Worm (Caenorhabditis elegans): ENCODE data around the gene F46F5.10.

Gene F46F5.10

ce11 chrII:825521-825920, 1.9 kb downstream of the F46F5.10 start, which contains the start of gene F28A10.1:
F28A10.1 (plus strand) TSS chrII:825821.
- TF ChIP-seq ceh-22 (tag; optimal IDR thresholded peaks at IDR 0.05) (no peak), ztf-16 (tag; optimal IDR thresholded peaks at IDR 0.05) (no peak), unc-3 (GFP tag; conservative IDR thresholded peaks at IDR 0.05) (no peak), unc-3 (tag; optimal IDR thresholded peaks at IDR 0.05) (no peak), T23F11.4 (GFP tag; optimal IDR thresholded peaks at IDR 0.05) (no peak), nhr-11 (tag; optimal IDR thresholded peaks at IDR 0.05) (no peak), ceh-14 (tag; optimal IDR thresholded peaks at IDR 0.05) (no peak), lim-6 (tag; optimal IDR thresholded peaks at IDR 0.05) (no peak), pha-4 (tag; optimal IDR thresholded peaks at IDR 0.05) (no peak), sdc-2 (tag; optimal IDR thresholded peaks at IDR 0.05) (no peak), dmd-4 (tag; optimal IDR thresholded peaks at IDR 0.05; ENCODE audit: borderline replicate concordance) (no peak)

ce11 chrII:838414-838813, 14.8 kb downstream of the F46F5.10 start, which contains the start of gene F28A10.8:
F28A10.8 (minus strand) TSS chrII:838514.
- no peak for TF ChIP-seq fax-1 (tag; optimal IDR thresholded peaks at IDR 0.05)
- no peak for TF ChIP-seq hlh-6 (tag; optimal IDR thresholded peaks at IDR 0.05)
- no peak for TF ChIP-seq eyg-1 (tag; optimal IDR thresholded peaks at IDR 0.05)
- no peak for TF ChIP-seq unc-55 (GFP tag; optimal IDR thresholded peaks at IDR 0.05)
- TF ChIP-seq ceh-45 (GFP tag; IDR thresholded peaks at IDR 0.05), result no peak
- TF ChIP-seq ceh-22 (tag; optimal IDR thresholded peaks at IDR 0.05), result no peak
- no peak for TF ChIP-seq nhr-11 (tag; optimal IDR thresholded peaks at IDR 0.05)
- TF ChIP-seq sox-2 (GFP tag; IDR thresholded peaks at IDR 0.05), result no peak
- no peak for TF ChIP-seq dmd-4 (tag; optimal IDR thresholded peaks at IDR 0.05; ENCODE audit: borderline replicate concordance)
- TF ChIP-seq pax-1 (tag; optimal IDR thresholded peaks at IDR 0.05), result no peak
- TF ChIP-seq rnt-1 (tag; optimal IDR thresholded peaks at IDR 0.05), result no peak
- TF ChIP-seq ets-4 (tag; optimal IDR thresholded peaks at IDR 0.05), result no peak
- TF ChIP-seq ceh-9 (tag; optimal IDR thresholded peaks at IDR 0.05), result no peak
- no peak for TF ChIP-seq hlh-13 (GFP tag; optimal IDR thresholded peaks at IDR 0.05)
- no peak for TF ChIP-seq hlh-8 (tag; optimal IDR thresholded peaks at IDR 0.05)
- TF ChIP-seq pha-2 (tag; optimal IDR thresholded peaks at IDR 0.05), result no peak
- no peak for TF ChIP-seq C08G9.2 (tag; optimal IDR thresholded peaks at IDR 0.05)
- TF ChIP-seq odd-2 (tag; optimal IDR thresholded peaks at IDR 0.05), result no peak
- no peak for TF ChIP-seq che-1 (tag; optimal IDR thresholded peaks at IDR 0.05)
- no peak for TF ChIP-seq ceh-14 (tag; optimal IDR thresholded peaks at IDR 0.05)

ce11 chrII:840131-840530, 16.5 kb downstream of the F46F5.10 start, which contains the start of gene clc-33:
clc-33 (plus strand) TSS chrII:840431.
- TF ChIP-seq pat-9 (tag; optimal IDR thresholded peaks at IDR 0.05), result no peak
- no peak for TF ChIP-seq sdc-2 (tag; optimal IDR thresholded peaks at IDR 0.05)
- TF ChIP-seq F13H6.1 (tag; optimal IDR thresholded peaks at IDR 0.05), result no peak
- no peak for TF ChIP-seq tbx-2 (tag; optimal IDR thresholded peaks at IDR 0.05)
- no peak for TF ChIP-seq hlh-6 (tag; optimal IDR thresholded peaks at IDR 0.05)
- TF ChIP-seq hlh-8 (tag; optimal IDR thresholded peaks at IDR 0.05), result no peak
- TF ChIP-seq ref-2 (tag; optimal IDR thresholded peaks at IDR 0.05), result no peak
- no peak for TF ChIP-seq ceh-24 (tag; optimal IDR thresholded peaks at IDR 0.05)
- no peak for TF ChIP-seq nhr-11 (tag; optimal IDR thresholded peaks at IDR 0.05)
- TF ChIP-seq K09A11.1 (tag; optimal IDR thresholded peaks at IDR 0.05; ENCODE audit: insufficient read depth), result no peak
- TF ChIP-seq ceh-31 (tag; optimal IDR thresholded peaks at IDR 0.05), result no peak
- no peak for TF ChIP-seq C08G9.2 (tag; optimal IDR thresholded peaks at IDR 0.05)
- TF ChIP-seq ceh-9 (tag; optimal IDR thresholded peaks at IDR 0.05), result no peak
- TF ChIP-seq fkh-10 (GFP tag; optimal IDR thresholded peaks at IDR 0.05), result no peak
- no peak for TF ChIP-seq unc-42 (tag; optimal IDR thresholded peaks at IDR 0.05)
- no peak for TF ChIP-seq unc-55 (GFP tag; optimal IDR thresholded peaks at IDR 0.05)
- no peak for TF ChIP-seq zip-5 (tag; optimal IDR thresholded peaks at IDR 0.05)
- TF ChIP-seq eyg-1 (tag; optimal IDR thresholded peaks at IDR 0.05), result no peak

- TF ChIP-seq ceh-14 (tag; optimal IDR thresholded peaks at IDR 0.05), result no peak
- no peak for TF ChIP-seq odd-2 (tag; optimal IDR thresholded peaks at IDR 0.05)
- no peak for TF ChIP-seq Y22D7AL.16 (tag; optimal IDR thresholded peaks at IDR 0.05)
- no peak for TF ChIP-seq che-1 (tag; optimal IDR thresholded peaks at IDR 0.05)
- TF ChIP-seq pha-2 (tag; optimal IDR thresholded peaks at IDR 0.05), result no peak
- no peak for TF ChIP-seq elt-4 (tag; optimal IDR thresholded peaks at IDR 0.05)
- no peak for TF ChIP-seq unc-86 (tag; optimal IDR thresholded peaks at IDR 0.05)
- TF ChIP-seq hlh-30 (tag; optimal IDR thresholded peaks at IDR 0.05; ENCODE audit: insufficient read depth), result no peak
- no peak for TF ChIP-seq pha-4 (tag; optimal IDR thresholded peaks at IDR 0.05)
- TF ChIP-seq lin-11 (tag; optimal IDR thresholded peaks at IDR 0.05), result no peak
- TF ChIP-seq pqm-1 (tag; optimal IDR thresholded peaks at IDR 0.05), result no peak
These were observed 20.3 kb downstream of the F46F5.10 start, which contains the start of gene F28A10.4 for ce11 chrII:843971-844370. F28A10.4 (plus strand) TSS chrII:844271.

Measured in whole organism, late embryonic.